Worm (Caenorhabditis elegans) whole organism, L1 larva: ENCODE measurements around the gene rab-3.

ENCODE experiments used
- aly-2 ChIP-seq: fragments of 150-350 bp; optimal IDR thresholded peaks from 2 replicates; lab custom pipeline; 2014; ENCODE audit warnings: missing biosample characterization, missing genetic modification characterization
- egl-27 ChIP-seq, 2 experiments: fragments of 150-350 bp in 1 of 2; sonication (generic microtip); optimal IDR thresholded peaks; 3 replicates each; lab custom pipeline; 2017 to 2018; ENCODE audit warnings: missing biosample characterization in 2 of 2, missing genetic modification characterization in 2 of 2, missing genetic modification reagents in 2 of 2
- fkh-10 ChIP-seq: sonication (generic microtip); optimal IDR thresholded peaks from 2 replicates; lab custom pipeline; 2017; ENCODE audit warnings: missing biosample characterization, missing genetic modification reagents, missing genetic modification characterization
- hlh-4 ChIP-seq: sonication (generic microtip); optimal IDR thresholded peaks from 2 replicates; lab custom pipeline; 2016; ENCODE audit warnings: mild to moderate bottlenecking, missing genetic modification characterization, missing compliant biosample characterization
- lin-39 ChIP-seq: fragments of 150-350 bp; optimal IDR thresholded peaks from 2 replicates; lab custom pipeline; 2014; ENCODE audit warnings: missing biosample characterization, missing genetic modification reagents, missing genetic modification characterization
- nhr-28 ChIP-seq: fragments of 150-350 bp; optimal IDR thresholded peaks from 2 replicates; lab custom pipeline; 2014; ENCODE audit warnings: missing biosample characterization, missing genetic modification characterization
- nhr-71 ChIP-seq: sonication (generic microtip); optimal IDR thresholded peaks from 2 replicates; lab custom pipeline; 2016; ENCODE audit warnings: mild to moderate bottlenecking, missing genetic modification characterization, moderate library complexity, missing compliant biosample characterization
- nhr-76 ChIP-seq: sonication (generic microtip); optimal IDR thresholded peaks from 2 replicates; lab custom pipeline; 2017; ENCODE audit warnings: missing biosample characterization, missing genetic modification characterization
- skn-1 ChIP-seq: fragments of 150-350 bp; optimal IDR thresholded peaks from 2 replicates; lab custom pipeline; 2014; ENCODE audit warnings: missing biosample characterization, missing genetic modification characterization
- swsn-7 ChIP-seq: sonication (generic microtip); optimal IDR thresholded peaks from 2 replicates; lab custom pipeline; 2016; ENCODE audit warnings: missing genetic modification characterization, missing compliant biosample characterization
- unc-130 ChIP-seq: fragments of 150-350 bp; optimal IDR thresholded peaks from 2 replicates; lab custom pipeline; 2017; ENCODE audit warnings: missing biosample characterization, missing genetic modification characterization, inconsistent platforms
- unc-62 ChIP-seq: fragments of 150-350 bp; optimal IDR thresholded peaks from 2 replicates; lab custom pipeline; 2014; ENCODE audit warnings: missing biosample characterization, missing genetic modification reagents, missing genetic modification characterization
- unc-98 ChIP-seq: fragments of 200-800 bp; sonication (Bioruptor generic); IDR thresholded peaks from 2 replicates; pipeline ENCODE4 v1.3.6; 2022; ENCODE audit warnings: missing genetic modification characterization, missing compliant biosample characterization

- TF ChIP-seq nhr-71 (tag; lab: Kevin White, UChicago): no peak
- TF ChIP-seq hlh-4 (tag; lab: Kevin White, UChicago): no peak
- TF ChIP-seq skn-1 (tag; lab: Kevin White, UChicago): no peak
- TF ChIP-seq unc-62 (GFP tag; lab: Kevin White, UChicago): no peak
- no peak for TF ChIP-seq nhr-76 (tag; lab: Kevin White, UChicago)
- TF ChIP-seq aly-2 (tag; lab: Kevin White, UChicago): no peak
- TF ChIP-seq swsn-7 (tag; lab: Kevin White, UChicago): no peak
- no peak for TF ChIP-seq egl-27 (tag; optimal IDR thresholded peaks at IDR 0.05; lab: Kevin White, UChicago)
- no peak for TF ChIP-seq unc-98 (GFP tag; lab: Robert Waterston, UW)
- TF ChIP-seq fkh-10: no peak
- TF ChIP-seq lin-39 (tag; lab: Kevin White, UChicago): no peak
- TF ChIP-seq unc-130 (tag; lab: Kevin White, UChicago): no peak
- TF ChIP-seq nhr-28 (tag; lab: Kevin White, UChicago): no peak
Measured at ce11 chrII:5735744-5736143, 8.1 kb upstream of the rab-3 start.
